Worm (Caenorhabditis elegans) whole organism, L2 larva: ENCODE data around the gene K08D8.1.
"Not testable (repeated sequence)": the region's sequence is repeated elsewhere in the genome, so short reads cannot be mapped to it uniquely, and the experiment has no call there.

ENCODE experiments used
- elt-1 ChIP-seq: fragments of 150-350 bp; optimal IDR thresholded peaks from 2 replicates; lab custom pipeline; 2014; ENCODE audit warnings: missing biosample characterization, missing genetic modification characterization
- lin-39 ChIP-seq: fragments of 150-350 bp; optimal IDR thresholded peaks from 2 replicates; lab custom pipeline; 2014; ENCODE audit warnings: missing biosample characterization, missing genetic modification reagents, missing genetic modification characterization
- mdl-1 ChIP-seq, 2 experiments: fragments of 150-350 bp in 1 of 2; sonication (generic microtip) in 1 of 2; optimal IDR thresholded peaks; 2 replicates each; lab custom pipeline; 2017; ENCODE audit warnings: missing biosample characterization in 2 of 2, missing genetic modification characterization in 2 of 2
- zag-1 ChIP-seq: fragments of 150-350 bp; optimal IDR thresholded peaks from 2 replicates; lab custom pipeline; 2014; ENCODE audit warnings: missing biosample characterization, missing genetic modification characterization

- TF ChIP-seq lin-39 (tag; lab: Kevin White, UChicago); mdl-1 (tag; optimal IDR thresholded peaks at IDR 0.05; lab: Kevin White, UChicago); elt-1 (tag; lab: Kevin White, UChicago); zag-1 (tag; lab: Kevin White, UChicago): not testable (repeated sequence)
These were observed 17.0 kb upstream of the K08D8.1 start, which contains the start of gene ZK896.1 for ce11 chrIV:12875260-12875659.
